Fruit fly (Drosophila melanogaster) whole organism, embryonic: ENCODE measurements around the gene Naa20A.

Experiments used
- Ada2b ChIP-seq: fragments of 200-800 bp; sonication (Bioruptor generic); IDR thresholded peaks from 2 replicates; pipeline ENCODE4 v1.3.6; 2022; ENCODE audit warnings: missing biosample characterization, missing genetic modification characterization
- BtbVII ChIP-seq: fragments of 200-800 bp; sonication (Bioruptor generic); optimal IDR thresholded peaks from 3 replicates; lab custom pipeline; 2017; ENCODE audit warnings: missing biosample characterization, mild to moderate bottlenecking, missing genetic modification characterization
- CG11085 ChIP-seq: fragments of 200-800 bp; sonication (Bioruptor generic); IDR thresholded peaks from 2 replicates; pipeline ENCODE4 v1.3.6; 2022; ENCODE audit warnings: missing biosample characterization, missing genetic modification characterization
- CG11398 ChIP-seq: fragments of 200-800 bp; sonication (Bioruptor generic); optimal IDR thresholded peaks from 2 replicates; lab custom pipeline; 2016; ENCODE audit warnings: missing biosample characterization, missing genetic modification characterization
- CG11695 ChIP-seq: fragments of 200-800 bp; sonication (Bioruptor generic); IDR thresholded peaks from 3 replicates; pipeline ENCODE4 v1.3.6; 2022; ENCODE audit warnings: missing biosample characterization, missing genetic modification characterization
- CG12071 ChIP-seq: fragments of 200-800 bp; sonication (Bioruptor generic); optimal IDR thresholded peaks from 3 replicates; lab custom pipeline; 2018; ENCODE audit warnings: missing biosample characterization, mild to moderate bottlenecking, missing genetic modification characterization
- CG13894 ChIP-seq: fragments of 200-800 bp; sonication (Bioruptor generic); optimal IDR thresholded peaks from 3 replicates; lab custom pipeline; 2018; ENCODE audit warnings: missing biosample characterization, mild to moderate bottlenecking, missing genetic modification characterization, moderate library complexity
- CG17612 ChIP-seq: fragments of 200-800 bp; sonication (Bioruptor generic); IDR thresholded peaks from 2 replicates; pipeline ENCODE4 v1.3.6; 2022; ENCODE audit warnings: missing biosample characterization, missing genetic modification characterization
- CG17802 ChIP-seq: fragments of 200-800 bp; sonication (Bioruptor generic); optimal IDR thresholded peaks from 2 replicates; lab custom pipeline; 2018; ENCODE audit warnings: missing biosample characterization, mild to moderate bottlenecking, missing genetic modification characterization, moderate library complexity
- CG17912 ChIP-seq: fragments of 200-800 bp; sonication (Bioruptor generic); optimal IDR thresholded peaks from 2 replicates; lab custom pipeline; 2018; ENCODE audit warnings: missing biosample characterization, mild to moderate bottlenecking, missing genetic modification characterization
- CG18011 ChIP-seq: fragments of 200-800 bp; sonication (Bioruptor generic); optimal IDR thresholded peaks from 2 replicates; lab custom pipeline; 2017; ENCODE audit warnings: missing biosample characterization, missing genetic modification characterization, mild to moderate bottlenecking, moderate library complexity, missing genotype
- CG18764 ChIP-seq: fragments of 200-800 bp; sonication (Bioruptor generic); optimal IDR thresholded peaks from 3 replicates; lab custom pipeline; 2016; ENCODE audit warnings: missing biosample characterization, missing genetic modification characterization
- CG2116 ChIP-seq: fragments of 200-800 bp; sonication (Bioruptor generic); optimal IDR thresholded peaks from 3 replicates; lab custom pipeline; 2018; ENCODE audit warnings: missing biosample characterization, mild to moderate bottlenecking, missing genetic modification characterization
- CG30431 ChIP-seq: fragments of 200-800 bp; sonication (Bioruptor generic); optimal IDR thresholded peaks from 2 replicates; lab custom pipeline; 2017; ENCODE audit warnings: missing biosample characterization, missing genetic modification characterization
- CG31365 ChIP-seq: fragments of 200-800 bp; sonication (Bioruptor generic); optimal IDR thresholded peaks from 2 replicates; lab custom pipeline; 2018; ENCODE audit warnings: missing biosample characterization, mild to moderate bottlenecking, missing genetic modification characterization
- CG4360 ChIP-seq: fragments of 200-800 bp; sonication (Bioruptor generic); IDR thresholded peaks from 2 replicates; pipeline ENCODE4 v1.3.6; 2022; ENCODE audit warnings: missing biosample characterization, missing genetic modification characterization
- CG4424 ChIP-seq: fragments of 200-800 bp; sonication (Bioruptor generic); optimal IDR thresholded peaks from 3 replicates; lab custom pipeline; 2016; ENCODE audit warnings: missing biosample characterization, missing genetic modification characterization
- CG4820 ChIP-seq: fragments of 200-800 bp; sonication (Bioruptor generic); optimal IDR thresholded peaks from 3 replicates; lab custom pipeline; 2016; ENCODE audit warnings: missing biosample characterization, missing genetic modification characterization
- CG6683 ChIP-seq: fragments of 200-800 bp; sonication (Bioruptor generic); optimal IDR thresholded peaks from 2 replicates; lab custom pipeline; 2017; ENCODE audit warnings: missing biosample characterization, mild to moderate bottlenecking, missing genetic modification characterization, missing genetic modification reagents
- CG8290 ChIP-seq, 3 experiments: fragments of 200-800 bp; sonication (Bioruptor generic); optimal IDR thresholded peaks; 2 replicates each; lab custom pipeline; 2016 to 2019; ENCODE audit warnings: missing biosample characterization in 3 of 3, missing genetic modification characterization in 3 of 3, mild to moderate bottlenecking in 2 of 3, moderate library complexity in 1 of 3
- D ChIP-seq, 2 experiments: fragments of 200-800 bp in 1 of 2; fragments of >200 bp in 1 of 2; sonication (Bioruptor generic) in 1 of 2; optimal IDR thresholded peaks; 2 replicates in 1 of 2; 3 replicates in 1 of 2; lab custom pipeline; 2017; ENCODE audit warnings: mild to moderate bottlenecking in 1 of 2, missing biosample characterization in 1 of 2, missing genetic modification characterization in 1 of 2, missing genetic modification reagents in 1 of 2
- Dp ChIP-seq: fragments of 200-800 bp; sonication (Bioruptor generic); optimal IDR thresholded peaks from 2 replicates; lab custom pipeline; 2018; ENCODE audit warnings: missing biosample characterization, mild to moderate bottlenecking, missing genetic modification characterization, moderate library complexity
- Ets65A ChIP-seq: fragments of 200-800 bp; sonication (Bioruptor generic); peaks from one replicate; lab custom pipeline; 2016; ENCODE audit warnings: missing biosample characterization, missing genetic modification characterization
- Fer2 ChIP-seq: fragments of 200-800 bp; sonication (Bioruptor generic); optimal IDR thresholded peaks from 2 replicates; lab custom pipeline; 2018; ENCODE audit warnings: missing biosample characterization, mild to moderate bottlenecking, missing genetic modification characterization, moderate library complexity
- HLH4C ChIP-seq: fragments of 200-800 bp; sonication (Bioruptor generic); IDR thresholded peaks from 3 replicates; pipeline ENCODE4 v1.3.6; 2022; ENCODE audit warnings: missing biosample characterization, missing genetic modification characterization; ENCODE audit not compliant: partially characterized antibody
- Hr3 ChIP-seq: fragments of 200-800 bp; sonication (Bioruptor generic); optimal IDR thresholded peaks from 3 replicates; lab custom pipeline; 2016; ENCODE audit warnings: missing biosample characterization, missing genetic modification characterization
- Hr39 ChIP-seq: fragments of >200 bp; optimal IDR thresholded peaks from 2 replicates; lab custom pipeline; 2017
- Nf-YA ChIP-seq: fragments of 200-800 bp; sonication (Bioruptor generic); IDR thresholded peaks from 2 replicates; pipeline ENCODE4 v1.3.6; 2022; ENCODE audit warnings: missing biosample characterization, missing genetic modification characterization
- Rx ChIP-seq: fragments of 200-800 bp; sonication (Bioruptor generic); IDR thresholded peaks from 2 replicates; pipeline ENCODE4 v1.3.6; 2022; ENCODE audit warnings: missing biosample characterization, missing genetic modification characterization
- ab ChIP-seq: fragments of 200-800 bp; sonication (Bioruptor generic); optimal IDR thresholded peaks from 2 replicates; lab custom pipeline; 2016; ENCODE audit warnings: missing biosample characterization, missing genetic modification characterization
- ap ChIP-seq: fragments of 200-800 bp; sonication (Bioruptor generic); IDR thresholded peaks from 2 replicates; pipeline ENCODE4 v1.3.6; 2022; ENCODE audit warnings: missing biosample characterization, missing genetic modification characterization
- bbx ChIP-seq: fragments of 200-800 bp; sonication (Bioruptor generic); IDR thresholded peaks from 2 replicates; pipeline ENCODE4 v1.3.6; 2022; ENCODE audit warnings: missing biosample characterization, missing genetic modification characterization; ENCODE audit not compliant: partially characterized antibody
- btn ChIP-seq: fragments of 200-800 bp; sonication (Bioruptor generic); optimal IDR thresholded peaks from 2 replicates; lab custom pipeline; 2016; ENCODE audit warnings: missing biosample characterization, missing genetic modification characterization
- danr ChIP-seq: fragments of 200-800 bp; sonication (Bioruptor generic); IDR thresholded peaks from 2 replicates; pipeline ENCODE4 v1.3.6; 2022; ENCODE audit warnings: missing biosample characterization, missing genetic modification characterization
- dati ChIP-seq: fragments of 200-800 bp; sonication (Bioruptor generic); IDR thresholded peaks from 2 replicates; pipeline ENCODE4 v1.3.6; 2022; ENCODE audit warnings: missing biosample characterization, missing genetic modification characterization
- hkb ChIP-seq, 2 experiments: fragments of 200-800 bp in 1 of 2; fragments of >200 bp in 1 of 2; sonication (Bioruptor generic) in 1 of 2; IDR thresholded peaks in 1 of 2; optimal IDR thresholded peaks in 1 of 2; 2 replicates each; pipeline versions ENCODE4 v1.3.6 to Lab custom; 2017 to 2022; ENCODE audit warnings: missing biosample characterization in 1 of 2, missing genetic modification characterization in 1 of 2
- kah ChIP-seq: fragments of 200-800 bp; sonication (Bioruptor generic); optimal IDR thresholded peaks from 2 replicates; lab custom pipeline; 2018; ENCODE audit warnings: missing biosample characterization, mild to moderate bottlenecking, missing genetic modification characterization
- kni ChIP-seq: fragments of 200-800 bp; sonication (Bioruptor generic); optimal IDR thresholded peaks from 3 replicates; lab custom pipeline; 2017; ENCODE audit warnings: mild to moderate bottlenecking, missing biosample characterization, missing genetic modification reagents, missing genetic modification characterization
- lmd ChIP-seq: fragments of 200-800 bp; sonication (Bioruptor generic); IDR thresholded peaks from 2 replicates; pipeline ENCODE4 v1.3.6; 2022; ENCODE audit warnings: missing biosample characterization, missing genetic modification characterization
- maf-S ChIP-seq: fragments of 200-800 bp; sonication (Bioruptor generic); optimal IDR thresholded peaks from 2 replicates; lab custom pipeline; 2016; ENCODE audit warnings: missing biosample characterization, missing genetic modification characterization
- nerfin-1 ChIP-seq: fragments of 200-800 bp; sonication (Bioruptor generic); optimal IDR thresholded peaks from 3 replicates; lab custom pipeline; 2019; ENCODE audit warnings: missing biosample characterization, mild to moderate bottlenecking, missing genetic modification characterization, moderate library complexity
- otp ChIP-seq: fragments of 200-800 bp; sonication (Bioruptor generic); IDR thresholded peaks from 3 replicates; pipeline ENCODE4, ENCODE4 v1.3.6; 2022; ENCODE audit warnings: missing biosample characterization, missing genetic modification characterization
- p53 ChIP-seq: fragments of 200-800 bp; sonication (Bioruptor generic); optimal IDR thresholded peaks from 2 replicates; lab custom pipeline; 2016; ENCODE audit warnings: missing biosample characterization, missing genetic modification characterization
- pros ChIP-seq: fragments of 200-800 bp; sonication (Bioruptor generic); optimal IDR thresholded peaks from 3 replicates; lab custom pipeline; 2019; ENCODE audit warnings: missing biosample characterization, mild to moderate bottlenecking, missing genetic modification characterization, moderate library complexity
- pzg ChIP-seq: fragments of 200-800 bp; sonication (Bioruptor generic); optimal IDR thresholded peaks from 3 replicates; lab custom pipeline; 2018; ENCODE audit warnings: missing biosample characterization, mild to moderate bottlenecking, missing genetic modification characterization, moderate library complexity
- sqz ChIP-seq: fragments of 200-800 bp; sonication (Bioruptor generic); optimal IDR thresholded peaks from 3 replicates; lab custom pipeline; 2018; ENCODE audit warnings: missing biosample characterization, mild to moderate bottlenecking, missing genetic modification characterization
- sr ChIP-seq: fragments of 200-800 bp; sonication (Bioruptor generic); IDR thresholded peaks from 3 replicates; pipeline ENCODE4 v1.3.6; 2022; ENCODE audit warnings: missing biosample characterization, missing genetic modification characterization
- tna ChIP-seq: fragments of 200-800 bp; sonication (Bioruptor generic); IDR thresholded peaks from 2 replicates; pipeline ENCODE4 v1.3.6; 2022; ENCODE audit warnings: missing biosample characterization, missing genetic modification characterization; ENCODE audit not compliant: partially characterized antibody
- twi ChIP-seq: fragments of 200-800 bp; optimal IDR thresholded peaks from 2 replicates; lab custom pipeline; 2019; ENCODE audit warnings: missing biosample characterization, mild to moderate bottlenecking, missing genetic modification characterization, moderate library complexity

Naa20A gene

dm6 chrX:19651757-19652419 is 29.0 kb upstream of the Naa20A start, which contains the start of the genes Ranbp21 and Elys (continued):
- TF ChIP-seq CG13894 (tag; lab: Kevin White, UChicago) (no peak), ap (GFP tag; lab: Robert Waterston, UW) (no peak; the same call in 1 of the 2 replicates), danr (no peak), lmd (GFP tag; lab: Robert Waterston, UW) (peak; percentile 61), Ets65A (GFP tag; lab: Kevin White, UChicago) (peak; percentile 96), kni (GFP tag; lab: Kevin White, UChicago) (no peak), CG17612 (GFP tag; lab: Robert Waterston, UW) (no peak), CG11695 (GFP tag; lab: Robert Waterston, UW) (peak; percentile 46; the same call in 1 of the 3 replicates), otp (GFP tag; lab: Robert Waterston, UW) (no peak), CG8290 (GFP tag; optimal IDR thresholded peaks at IDR 0.05; lab: Kevin White, UChicago) (no peak), CG8290 (tag; optimal IDR thresholded peaks at IDR 0.05; lab: Kevin White, UChicago) (peak in 1 of 2 experiments; percentile 27), Hr3 (peak; percentile 46), CG31365 (no peak), CG18011 (GFP tag; lab: Kevin White, UChicago) (no peak), CG4424 (GFP tag; lab: Kevin White, UChicago) (no peak), tna (GFP tag; lab: Robert Waterston, UW) (no peak), Nf-YA (GFP tag; lab: Robert Waterston, UW) (no peak; the same call in 1 of the 2 replicates), sr (GFP tag; lab: Robert Waterston, UW) (no peak), CG4820 (GFP tag; lab: Kevin White, UChicago) (peak; percentile 16), p53 (GFP tag; lab: Kevin White, UChicago) (peak; percentile 35), CG11398 (GFP tag; lab: Kevin White, UChicago) (peak; percentile 48), hkb (optimal IDR thresholded peaks at IDR 0.05; lab: Kevin White, UChicago) (peak; percentile 72), hkb (GFP tag; IDR thresholded peaks at IDR 0.05; lab: Robert Waterston, UW) (peak; percentile 53; the same call in 1 of the 2 replicates), D (optimal IDR thresholded peaks at IDR 0.05; lab: Kevin White, UChicago) (no peak), D (GFP tag; optimal IDR thresholded peaks at IDR 0.05; lab: Kevin White, UChicago) (no peak), CG17912 (GFP tag; lab: Kevin White, UChicago) (no peak), CG12071 (GFP tag; lab: Kevin White, UChicago) (no peak), btn (GFP tag; lab: Kevin White, UChicago) (peak; percentile 5), CG18764 (no peak), Ada2b (GFP tag; lab: Robert Waterston, UW) (no peak), CG2116 (GFP tag; lab: Kevin White, UChicago) (peak; percentile 40), Hr39 (lab: Kevin White, UChicago) (no peak), CG11085 (0 out of 2 replicates have a peak, but pooled peaks have one; percentile 9), bbx (GFP tag; lab: Robert Waterston, UW) (0 out of 2 replicates have a peak, but pooled peaks have one; percentile 12), pzg (peak; percentile 55), Fer2 (no peak), nerfin-1 (tag; lab: Kevin White, UChicago) (no peak), sqz (GFP tag; lab: Kevin White, UChicago) (no peak), twi (no peak), CG30431 (GFP tag; lab: Kevin White, UChicago) (peak; percentile 15), Rx (GFP tag; lab: Robert Waterston, UW) (peak; percentile 57), HLH4C (no peak; the same call in none of the 3 replicates), kah (no peak), BtbVII (GFP tag; lab: Kevin White, UChicago) (no peak), Dp (GFP tag; lab: Kevin White, UChicago) (peak; percentile 44), CG17802 (peak; percentile 20), CG6683 (GFP tag; lab: Kevin White, UChicago) (no peak), dati (GFP tag; lab: Robert Waterston, UW) (no peak), ab (no peak), CG4360 (GFP tag; lab: Robert Waterston, UW) (no peak), pros (GFP tag; lab: Kevin White, UChicago) (no peak), maf-S (GFP tag; lab: Kevin White, UChicago) (peak; percentile 43)
